Fruit fly (Drosophila melanogaster): Measurements from ENCODE around the gene chinmo.

The chinmo gene

dm6 chr2L:1710224-1710623 lies 59.2 kb downstream of the chinmo start, which contains the start of the genes CG17660 and mRpL48:
Gene CG17660 (minus strand): TSS chr2L:1710421.
Gene mRpL48 (plus strand): TSS chr2L:1710462.
- peak; percentile 32 for TF ChIP-seq Myb (GFP tag; optimal IDR thresholded peaks at IDR 0.05)
- peak; percentile 45; the same call in 1 of the 3 replicates for TF ChIP-seq CG14860 (GFP tag; IDR thresholded peaks at IDR 0.05; ENCODE audit: partially characterized antibody)
- TF ChIP-seq pzg (GFP tag; optimal IDR thresholded peaks at IDR 0.05): peak; percentile 92
- TF ChIP-seq CG3847 (GFP tag; IDR thresholded peaks at IDR 0.05): peak; percentile 48; the same call in 1 of the 2 replicates
- TF ChIP-seq gro (GFP tag; optimal IDR thresholded peaks at IDR 0.05): peak; percentile 62
- no peak for TF ChIP-seq cad (GFP tag; optimal IDR thresholded peaks at IDR 0.05)
- peak; percentile 28 for TF ChIP-seq CrebB (tag; optimal IDR thresholded peaks at IDR 0.05)
- no peak for TF ChIP-seq Stat92E (GFP tag; optimal IDR thresholded peaks at IDR 0.05)
- peak; percentile 89 for TF ChIP-seq ato (GFP tag; IDR thresholded peaks at IDR 0.05; ENCODE audit: partially characterized antibody)
- TF ChIP-seq Dfd (GFP tag; optimal IDR thresholded peaks at IDR 0.05): no peak
- TF ChIP-seq Xbp1 (GFP tag; optimal IDR thresholded peaks at IDR 0.05): peak; percentile 25
- peak; percentile 49; the same call in 1 of the 3 replicates for TF ChIP-seq zen2 (GFP tag; IDR thresholded peaks at IDR 0.05; ENCODE audit: partially characterized antibody)
- peak; percentile 39; the same call in 1 of the 2 replicates for TF ChIP-seq Rfx (GFP tag; IDR thresholded peaks at IDR 0.05)
- TF ChIP-seq CG34422 (GFP tag; IDR thresholded peaks at IDR 0.05): peak; percentile 91; the same call in 1 of the 3 replicates
- peak; percentile 75 for TF ChIP-seq trem (tag; optimal IDR thresholded peaks at IDR 0.05)
- TF ChIP-seq CG12659 (GFP tag; optimal IDR thresholded peaks at IDR 0.05): peak; percentile 70
- TF ChIP-seq pan (optimal IDR thresholded peaks at IDR 0.05): no peak
- peak in 1 of 2 experiments; percentile 15 for TF ChIP-seq pan (GFP tag; optimal IDR thresholded peaks at IDR 0.05 in 1 of 2, IDR thresholded peaks at IDR 0.05 in 1 of 2)
- TF ChIP-seq nmo (GFP tag; optimal IDR thresholded peaks at IDR 0.05): peak; percentile 49
- no peak for TF ChIP-seq CG1233 (GFP tag; optimal IDR thresholded peaks at IDR 0.05)
- TF ChIP-seq CG10209 (GFP tag; optimal IDR thresholded peaks at IDR 0.05): peak; percentile 22
- no peak for TF ChIP-seq danr (GFP tag; IDR thresholded peaks at IDR 0.05)
- TF ChIP-seq mirr (GFP tag; optimal IDR thresholded peaks at IDR 0.05): peak; percentile 43
- TF ChIP-seq BEAF-32 (GFP tag; optimal IDR thresholded peaks at IDR 0.05): peak; percentile 64
- TF ChIP-seq E2f2 (GFP tag; IDR thresholded peaks at IDR 0.05): peak; percentile 54; the same call in 1 of the 2 replicates
- peak; percentile 7 for TF ChIP-seq ewg (GFP tag; optimal IDR thresholded peaks at IDR 0.05)
- no peak for TF ChIP-seq chn (GFP tag; optimal IDR thresholded peaks at IDR 0.05)
- TF ChIP-seq CG7987 (GFP tag; optimal IDR thresholded peaks at IDR 0.05): peak; percentile 49
- TF ChIP-seq CG6854 (GFP tag; optimal IDR thresholded peaks at IDR 0.05): no peak
- peak; percentile 24; the same call in 1 of the 3 replicates for TF ChIP-seq Doc3 (GFP tag; IDR thresholded peaks at IDR 0.05; ENCODE audit: partially characterized antibody)
- no peak for TF ChIP-seq Hr3 (GFP tag; optimal IDR thresholded peaks at IDR 0.05)
- no peak for TF ChIP-seq CG18599 (GFP tag; optimal IDR thresholded peaks at IDR 0.05)
- peak; percentile 75 for TF ChIP-seq CG7963 (GFP tag; IDR thresholded peaks at IDR 0.05; ENCODE audit: partially characterized antibody)
- TF ChIP-seq CG34224 (GFP tag; IDR thresholded peaks at IDR 0.05; ENCODE audit: partially characterized antibody): peak; percentile 73
- peak; percentile 90 for TF ChIP-seq MESR4 (GFP tag; optimal IDR thresholded peaks at IDR 0.05)
- no peak for TF ChIP-seq CG13296 (GFP tag; optimal IDR thresholded peaks at IDR 0.05)
- peak; percentile 83 for TF ChIP-seq CG15514 (GFP tag; optimal IDR thresholded peaks at IDR 0.05)
- peak; percentile 43 for TF ChIP-seq CG10267 (tag; optimal IDR thresholded peaks at IDR 0.05)
- peak; percentile 96 for TF ChIP-seq chinmo (GFP tag; IDR thresholded peaks at IDR 0.05; ENCODE audit: partially characterized antibody)
- peak; percentile 61 for TF ChIP-seq CG4707 (GFP tag; optimal IDR thresholded peaks at IDR 0.05)
- TF ChIP-seq amos (GFP tag; IDR thresholded peaks at IDR 0.05; ENCODE audit: partially characterized antibody): peak; percentile 76; the same call in 1 of the 2 replicates
- peak; percentile 56 for TF ChIP-seq CG17385 (GFP tag; optimal IDR thresholded peaks at IDR 0.05)
- peak; percentile 42 for TF ChIP-seq CG2120 (GFP tag; optimal IDR thresholded peaks at IDR 0.05)
- peak; percentile 73 for TF ChIP-seq Sry-δ (GFP tag; optimal IDR thresholded peaks at IDR 0.05)
- peak in 1 of 2 experiments; percentile 100 for TF ChIP-seq Pdp1 (GFP tag; optimal IDR thresholded peaks at IDR 0.05)
- peak; percentile 67; the same call in 2 of the 3 replicates for TF ChIP-seq Opbp (GFP tag; IDR thresholded peaks at IDR 0.05; ENCODE audit: partially characterized antibody)
- peak; percentile 22 for TF ChIP-seq caup (GFP tag; optimal IDR thresholded peaks at IDR 0.05; ENCODE audit: severe bottlenecking)
- peak; percentile 65 for TF ChIP-seq Sin3A (optimal IDR thresholded peaks at IDR 0.05)
